Worm (Caenorhabditis elegans) whole organism, L4 larva: ENCODE measurements around the gene C35B1.3.
A peak's percentile ranks its signal among the peaks of the same experiment; 100 is the strongest.

ENCODE experiments used
- F10B5.3 ChIP-seq: sonication (generic microtip); optimal IDR thresholded peaks from 2 replicates; lab custom pipeline; 2016; ENCODE audit warnings: mild to moderate bottlenecking, missing genetic modification characterization, missing compliant biosample characterization
- R02D3.7 ChIP-seq: fragments of 150-350 bp; sonication (generic microtip); optimal IDR thresholded peaks from 3 replicates; lab custom pipeline; 2014; ENCODE audit warnings: missing biosample characterization, missing genetic modification characterization
- Y105C5A.15 ChIP-seq: fragments of 200-800 bp; sonication (Bioruptor generic); IDR thresholded peaks from 2 replicates; pipeline ENCODE4 v1.3.6; 2022; ENCODE audit warnings: missing genetic modification characterization, missing compliant biosample characterization
- Y48G9A.11 ChIP-seq: fragments of 200-800 bp; sonication (Bioruptor generic); IDR thresholded peaks from 2 replicates; pipeline ENCODE4 v1.3.6; 2022; ENCODE audit warnings: missing genetic modification reagents, missing genetic modification characterization, missing compliant biosample characterization
- ZK337.2 ChIP-seq: fragments of 200-800 bp; sonication (Bioruptor generic); IDR thresholded peaks from 2 replicates; pipeline ENCODE4 v1.3.6; 2022; ENCODE audit warnings: missing genetic modification reagents, missing genetic modification characterization, missing compliant biosample characterization
- arid-1 ChIP-seq: fragments of 200-800 bp; sonication (Bioruptor generic); conservative IDR thresholded peaks from 2 replicates; pipeline ENCODE4 v1.3.6; 2022; ENCODE audit warnings: missing genetic modification reagents, missing genetic modification characterization, missing compliant biosample characterization
- ceh-32 ChIP-seq: sonication (generic microtip); optimal IDR thresholded peaks from 2 replicates; lab custom pipeline; 2016; ENCODE audit warnings: mild to moderate bottlenecking, missing genetic modification characterization, missing compliant biosample characterization; ENCODE audit not compliant: poor library complexity
- ceh-44 ChIP-seq: fragments of 200-800 bp; sonication (Bioruptor generic); IDR thresholded peaks from 2 replicates; pipeline ENCODE4 v1.3.6; 2022; ENCODE audit warnings: missing genetic modification reagents, missing genetic modification characterization, missing compliant biosample characterization
- ceh-62 ChIP-seq: sonication (generic microtip); optimal IDR thresholded peaks from 2 replicates; lab custom pipeline; 2017; ENCODE audit warnings: missing biosample characterization, missing genetic modification characterization
- ceh-82 ChIP-seq: sonication (generic microtip); optimal IDR thresholded peaks from 2 replicates; lab custom pipeline; 2017; ENCODE audit warnings: missing biosample characterization, missing genetic modification characterization
- daf-19 ChIP-seq: fragments of 200-800 bp; sonication (Bioruptor generic); conservative IDR thresholded peaks from 2 replicates; pipeline ENCODE4 v1.3.6; 2022; ENCODE audit warnings: missing genetic modification characterization, missing compliant biosample characterization
- daf-8 ChIP-seq: fragments of 200-800 bp; sonication (Bioruptor generic); IDR thresholded peaks from 2 replicates; pipeline ENCODE4 v1.3.6; 2022; ENCODE audit warnings: missing genetic modification characterization, missing compliant biosample characterization
- dmd-6 ChIP-seq: fragments of 200-800 bp; sonication (Bioruptor generic); IDR thresholded peaks from 2 replicates; pipeline ENCODE4 v1.3.6; 2022; ENCODE audit warnings: missing genetic modification reagents, missing genetic modification characterization, missing compliant biosample characterization
- dmd-9 ChIP-seq: fragments of 200-800 bp; sonication (Bioruptor generic); IDR thresholded peaks from 2 replicates; pipeline ENCODE4 v1.3.6; 2022; ENCODE audit warnings: missing genetic modification reagents, missing genetic modification characterization, missing compliant biosample characterization
- dpl-1 ChIP-seq: fragments of 150-350 bp; optimal IDR thresholded peaks from 2 replicates; lab custom pipeline; 2014; ENCODE audit warnings: missing biosample characterization, missing genetic modification reagents, missing genetic modification characterization
- duxl-1 ChIP-seq: sonication (generic microtip); optimal IDR thresholded peaks from 2 replicates; lab custom pipeline; 2016; ENCODE audit warnings: mild to moderate bottlenecking, missing genetic modification characterization, moderate library complexity, missing compliant biosample characterization; ENCODE audit not compliant: poor library complexity
- dve-1 ChIP-seq: sonication (generic microtip); optimal IDR thresholded peaks from 2 replicates; lab custom pipeline; 2017; ENCODE audit warnings: antibody characterized with exemption, mild to moderate bottlenecking, missing genetic modification characterization, missing compliant biosample characterization; ENCODE audit not compliant: insufficient read depth
- egl-27 ChIP-seq: sonication (generic microtip); optimal IDR thresholded peaks from 3 replicates; lab custom pipeline; 2017; ENCODE audit warnings: missing biosample characterization, missing genetic modification reagents, missing genetic modification characterization
- fos-1 ChIP-seq: fragments of 150-350 bp; optimal IDR thresholded peaks from 2 replicates; lab custom pipeline; 2014; ENCODE audit warnings: missing biosample characterization, missing genetic modification characterization
- hif-1 ChIP-seq, 2 experiments: sonication (generic microtip); optimal IDR thresholded peaks; 2 replicates each; lab custom pipeline; 2016 to 2017; ENCODE audit warnings: missing compliant biosample characterization in 2 of 2, missing genetic modification characterization in 2 of 2, missing genetic modification reagents in 2 of 2, missing genotype in 2 of 2, mild to moderate bottlenecking in 1 of 2
- hlh-11 ChIP-seq: fragments of 200-800 bp; sonication (Bioruptor generic); optimal IDR thresholded peaks from 2 replicates; lab custom pipeline; 2018; ENCODE audit warnings: mild to moderate bottlenecking, missing genetic modification characterization, missing compliant biosample characterization
- hlh-30 ChIP-seq: sonication (generic microtip); optimal IDR thresholded peaks from 2 replicates; lab custom pipeline; 2017; ENCODE audit warnings: antibody characterized with exemption, mild to moderate bottlenecking, missing genetic modification characterization, missing compliant biosample characterization; ENCODE audit not compliant: insufficient read depth
- hmg-1.1 ChIP-seq: fragments of 200-800 bp; sonication (Bioruptor generic); IDR thresholded peaks from 2 replicates; pipeline ENCODE4 v1.3.6; 2022; ENCODE audit warnings: missing genetic modification reagents, missing genetic modification characterization, missing compliant biosample characterization
- jun-1 ChIP-seq: fragments of 150-350 bp; optimal IDR thresholded peaks from 2 replicates; lab custom pipeline; 2014; ENCODE audit warnings: missing biosample characterization, missing genetic modification reagents, missing genetic modification characterization
- lim-7 ChIP-seq: fragments of 200-800 bp; sonication (Bioruptor generic); IDR thresholded peaks from 2 replicates; pipeline ENCODE4 v1.3.6; 2022; ENCODE audit warnings: missing genetic modification characterization, missing compliant biosample characterization
- lin-1 ChIP-seq: fragments of 200-800 bp; sonication (Bioruptor generic); IDR thresholded peaks from 2 replicates; pipeline ENCODE4 v1.3.6; 2022; ENCODE audit warnings: missing genetic modification reagents, missing genetic modification characterization, missing compliant biosample characterization
- lin-15B ChIP-seq: fragments of 150-350 bp; sonication (generic microtip); optimal IDR thresholded peaks from 3 replicates; lab custom pipeline; 2014; ENCODE audit warnings: missing biosample characterization, missing genetic modification characterization
- lin-29 ChIP-seq: fragments of 200-800 bp; sonication (Bioruptor generic); IDR thresholded peaks from 2 replicates; pipeline ENCODE4 v1.3.6; 2022; ENCODE audit warnings: missing genetic modification reagents, missing genetic modification characterization, missing compliant biosample characterization
- lin-39 ChIP-seq: fragments of 150-350 bp; optimal IDR thresholded peaks from 2 replicates; lab custom pipeline; 2014; ENCODE audit warnings: missing biosample characterization, missing genetic modification reagents, missing genetic modification characterization
- lsy-2 ChIP-seq, 2 experiments: fragments of 150-350 bp in 1 of 2; sonication (generic microtip) in 1 of 2; optimal IDR thresholded peaks; 2 replicates each; lab custom pipeline; 2014 to 2017; ENCODE audit warnings: missing biosample characterization in 2 of 2, missing genetic modification characterization in 2 of 2
- madf-5 ChIP-seq, 2 experiments: fragments of 200-800 bp; sonication (Bioruptor generic); IDR thresholded peaks; 2 replicates each; pipeline ENCODE4 v1.3.6; 2022; ENCODE audit warnings: missing compliant biosample characterization in 2 of 2, missing genetic modification characterization in 2 of 2
- mdl-1 ChIP-seq, 2 experiments: fragments of 150-350 bp in 1 of 2; sonication (generic microtip) in 1 of 2; optimal IDR thresholded peaks; 2 replicates each; lab custom pipeline; 2014 to 2017; ENCODE audit warnings: missing biosample characterization in 2 of 2, missing genetic modification characterization in 2 of 2
- mdt-29 ChIP-seq: fragments of 200-800 bp; sonication (Bioruptor generic); IDR thresholded peaks from 2 replicates; pipeline ENCODE4 v1.3.6; 2022; ENCODE audit warnings: missing genetic modification reagents, missing genetic modification characterization, missing compliant biosample characterization
- nhr-10 ChIP-seq: fragments of 150-350 bp; optimal IDR thresholded peaks from 2 replicates; lab custom pipeline; 2014; ENCODE audit warnings: missing biosample characterization, missing genetic modification characterization
- nhr-11 ChIP-seq: fragments of 150-350 bp; optimal IDR thresholded peaks from 2 replicates; lab custom pipeline; 2014; ENCODE audit warnings: missing biosample characterization, missing genetic modification characterization
- nhr-42 ChIP-seq: fragments of 200-800 bp; sonication (Bioruptor generic); IDR thresholded peaks from 2 replicates; pipeline ENCODE4 v1.3.6; 2022; ENCODE audit warnings: missing genetic modification characterization, missing compliant biosample characterization
- pha-4 ChIP-seq, 2 experiments: fragments of 150-350 bp in 1 of 2; fragments of 200-800 bp in 1 of 2; sonication (Bioruptor generic) in 1 of 2; IDR thresholded peaks in 1 of 2; optimal IDR thresholded peaks in 1 of 2; 2 replicates each; pipeline versions ENCODE4 v1.3.6 to Lab custom; 2014 to 2022; ENCODE audit warnings: missing genetic modification characterization in 2 of 2, missing genetic modification reagents in 2 of 2, missing biosample characterization in 1 of 2, missing compliant biosample characterization in 1 of 2
- rbr-2 ChIP-seq: sonication (generic microtip); optimal IDR thresholded peaks from 2 replicates; lab custom pipeline; 2016; ENCODE audit warnings: missing genotype, missing genetic modification characterization, missing compliant biosample characterization
- sdz-12 ChIP-seq: fragments of 200-800 bp; sonication (Bioruptor generic); optimal IDR thresholded peaks from 2 replicates; lab custom pipeline; 2018; ENCODE audit warnings: mild to moderate bottlenecking, missing genetic modification characterization, missing compliant biosample characterization
- set-16 ChIP-seq: fragments of 200-800 bp; sonication (Bioruptor generic); IDR thresholded peaks from 2 replicates; pipeline ENCODE4 v1.3.6; 2022; ENCODE audit warnings: missing genetic modification reagents, missing genetic modification characterization, missing compliant biosample characterization
- skn-1 ChIP-seq: fragments of 150-350 bp; optimal IDR thresholded peaks from 2 replicates; lab custom pipeline; 2014; ENCODE audit warnings: missing biosample characterization, missing genetic modification characterization
- snpc-4 ChIP-seq: fragments of 150-350 bp; optimal IDR thresholded peaks from 2 replicates; lab custom pipeline; 2014; ENCODE audit warnings: missing biosample characterization, missing genetic modification characterization
- spr-3 ChIP-seq: fragments of 200-800 bp; sonication (Bioruptor generic); optimal IDR thresholded peaks from 2 replicates; lab custom pipeline; 2018; ENCODE audit warnings: mild to moderate bottlenecking, missing genetic modification characterization, missing compliant biosample characterization
- unc-130 ChIP-seq: sonication (generic microtip); optimal IDR thresholded peaks from 2 replicates; lab custom pipeline; 2016; ENCODE audit warnings: missing genetic modification reagents, missing genetic modification characterization, missing compliant biosample characterization
- unc-39 ChIP-seq: sonication (generic microtip); optimal IDR thresholded peaks from 2 replicates; lab custom pipeline; 2017; ENCODE audit warnings: missing biosample characterization, missing genetic modification characterization
- unc-62 ChIP-seq, 3 experiments: fragments of 150-350 bp in 1 of 3; sonication (generic microtip); optimal IDR thresholded peaks in 2 of 3; peaks in 1 of 3; 1 replicate in 1 of 3; 2 replicates in 2 of 3; lab custom pipeline; 2014 to 2017; ENCODE audit warnings: missing biosample characterization in 3 of 3, missing genetic modification characterization in 3 of 3, missing genetic modification reagents in 3 of 3, missing genotype in 1 of 3
- vab-7 ChIP-seq: fragments of 200-800 bp; sonication (Bioruptor generic); IDR thresholded peaks from 2 replicates; pipeline ENCODE4 v1.3.6; 2022; ENCODE audit warnings: missing genetic modification reagents, missing genetic modification characterization, missing compliant biosample characterization
- zip-2 ChIP-seq: fragments of 150-350 bp; optimal IDR thresholded peaks from 2 replicates; lab custom pipeline; 2014; ENCODE audit warnings: missing biosample characterization, missing genetic modification characterization
- ztf-7 ChIP-seq: fragments of 150-350 bp; optimal IDR thresholded peaks from 2 replicates; lab custom pipeline; 2014; ENCODE audit warnings: missing biosample characterization, missing genetic modification characterization

C35B1.3 gene

DNA sequence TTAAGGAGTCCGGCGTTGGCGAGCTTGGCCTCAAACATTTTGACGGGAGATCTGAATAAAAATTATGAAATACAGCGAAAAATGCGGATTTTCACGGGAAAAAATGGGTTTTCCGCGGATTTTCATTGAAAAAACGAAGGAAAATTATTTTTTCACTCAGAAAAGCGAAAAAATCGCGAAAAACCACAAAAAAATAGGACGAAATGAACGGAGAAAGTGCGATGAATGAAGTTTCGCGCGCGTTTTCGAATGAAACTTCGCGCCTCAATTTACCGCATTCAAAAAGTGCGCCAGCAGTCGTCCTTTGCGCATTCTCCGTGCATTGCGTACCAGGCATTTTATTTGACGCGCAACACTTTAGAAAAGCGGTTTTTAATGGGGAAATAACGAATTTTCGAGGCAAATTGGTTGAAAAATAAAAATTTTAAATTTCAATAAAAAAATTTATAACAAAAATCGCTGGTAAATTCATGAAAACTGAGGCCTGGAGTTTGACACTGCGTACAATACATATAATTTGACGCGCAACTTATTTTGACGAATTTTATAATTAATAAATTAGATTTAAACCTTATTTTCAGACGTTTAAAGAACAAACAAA, 31.5 kb upstream of the C35B1.3 start, which contains the start of gene pcn-1 (continued):
- TF ChIP-seq nhr-42 (GFP tag; lab: Robert Waterston, UW) (peak; percentile 94), rbr-2 (peak; percentile 96), ceh-62 (tag; lab: Kevin White, UChicago) (no peak), jun-1 (tag; lab: Kevin White, UChicago) (peak; percentile 85), dpl-1 (GFP tag; lab: Kevin White, UChicago) (peak; percentile 99), ceh-44 (GFP tag; lab: Robert Waterston, UW) (peak; percentile 65; the same call in 1 of the 2 replicates), set-16 (GFP tag; lab: Robert Waterston, UW) (peak; percentile 48; the same call in 1 of the 2 replicates), duxl-1 (tag; lab: Kevin White, UChicago) (peak; percentile 87), fos-1 (no peak), egl-27 (no peak), unc-39 (tag; lab: Kevin White, UChicago) (no peak), daf-19 (GFP tag; lab: Robert Waterston, UW) (peak; percentile 91), hif-1 (tag; optimal IDR thresholded peaks at IDR 0.05; lab: Kevin White, UChicago) (peak; percentile 80 to 87), Y48G9A.11 (peak; percentile 91), daf-8 (GFP tag; lab: Robert Waterston, UW) (no peak), vab-7 (GFP tag; lab: Robert Waterston, UW) (peak; percentile 57), nhr-10 (no peak), lsy-2 (tag; optimal IDR thresholded peaks at IDR 0.05; lab: Kevin White, UChicago) (peak; percentile 68 to 96), madf-5 (GFP tag; IDR thresholded peaks at IDR 0.05; lab: Robert Waterston, UW) (no peak), ztf-7 (tag; lab: Kevin White, UChicago) (peak; percentile 78), pha-4 (GFP tag; IDR thresholded peaks at IDR 0.05; lab: Robert Waterston, UW) (peak; percentile 94), pha-4 (tag; optimal IDR thresholded peaks at IDR 0.05; lab: Kevin White, UChicago) (no peak), zip-2 (tag; lab: Kevin White, UChicago) (peak; percentile 62), nhr-11 (tag; lab: Kevin White, UChicago) (peak; percentile 89), dmd-9 (GFP tag; lab: Robert Waterston, UW) (peak; percentile 90), ceh-82 (tag; lab: Kevin White, UChicago) (no peak), hlh-11 (tag; lab: Kevin White, UChicago) (peak; percentile 94), mdt-29 (GFP tag; lab: Robert Waterston, UW) (peak; percentile 86), unc-130 (peak; percentile 91), R02D3.7 (tag; lab: Kevin White, UChicago) (no peak), lin-39 (tag; lab: Kevin White, UChicago) (no peak), Y105C5A.15 (GFP tag; lab: Robert Waterston, UW) (0 out of 2 replicates have a peak, but pooled peaks have one; percentile 43), F10B5.3 (tag; lab: Kevin White, UChicago) (peak; percentile 87), snpc-4 (tag; lab: Kevin White, UChicago) (no peak), hmg-1.1 (GFP tag; lab: Robert Waterston, UW) (peak; percentile 92), skn-1 (tag; lab: Kevin White, UChicago) (no peak), ZK337.2 (GFP tag; lab: Robert Waterston, UW) (peak; percentile 67), sdz-12 (no peak), lin-29 (GFP tag; lab: Robert Waterston, UW) (peak; percentile 88), lin-1 (GFP tag; lab: Robert Waterston, UW) (peak; percentile 71), dve-1 (peak; percentile 96), hlh-30 (tag; lab: Kevin White, UChicago) (peak; percentile 85), dmd-6 (peak; percentile 93), spr-3 (peak; percentile 92), unc-62 (GFP tag; optimal IDR thresholded peaks at IDR 0.05 in 1 of 2; lab: Kevin White, UChicago) (peak in 1 of 2 experiments; percentile 97), unc-62 (tag; optimal IDR thresholded peaks at IDR 0.05; lab: Kevin White, UChicago) (no peak), mdl-1 (tag; optimal IDR thresholded peaks at IDR 0.05; lab: Kevin White, UChicago) (peak in 1 of 2 experiments; percentile 12), arid-1 (GFP tag; lab: Robert Waterston, UW) (peak; percentile 85), lim-7 (no peak), ceh-32 (tag; lab: Kevin White, UChicago) (peak; percentile 49), lin-15B (peak; percentile 49)
